Fruit fly (Drosophila melanogaster) whole organism, embryonic: ENCODE data around the gene Gyf.

Experiments
- Adf1 ChIP-seq: fragments of 200-800 bp; sonication (Bioruptor generic); IDR thresholded peaks from 2 replicates; pipeline ENCODE4 v1.3.6; 2022; ENCODE audit warnings: missing biosample characterization, missing genetic modification characterization
- Atf-2 ChIP-seq: fragments of 200-800 bp; sonication (Bioruptor generic); optimal IDR thresholded peaks from 2 replicates; lab custom pipeline; 2016; ENCODE audit warnings: missing biosample characterization, missing genetic modification characterization
- CG10654 ChIP-seq: fragments of 200-800 bp; sonication (Bioruptor generic); optimal IDR thresholded peaks from 2 replicates; lab custom pipeline; 2016; ENCODE audit warnings: missing biosample characterization, missing genetic modification characterization
- CG11696 ChIP-seq: fragments of 200-800 bp; sonication (Bioruptor generic); IDR thresholded peaks from 2 replicates; pipeline ENCODE4 v1.3.6; 2022; ENCODE audit warnings: missing biosample characterization, missing genetic modification characterization
- CG11723 ChIP-seq: fragments of 200-800 bp; sonication (Bioruptor generic); optimal IDR thresholded peaks from 2 replicates; lab custom pipeline; 2017; ENCODE audit warnings: missing biosample characterization, mild to moderate bottlenecking, missing genetic modification characterization
- CG1832 ChIP-seq: fragments of 200-800 bp; sonication (Bioruptor generic); optimal IDR thresholded peaks from 2 replicates; lab custom pipeline; 2017; ENCODE audit warnings: missing biosample characterization, mild to moderate bottlenecking, missing genetic modification characterization, inconsistent platforms
- CG2199 ChIP-seq: fragments of 200-800 bp; sonication (Bioruptor generic); IDR thresholded peaks from 3 replicates; pipeline ENCODE4 v1.3.6; 2022; ENCODE audit warnings: missing biosample characterization, missing genetic modification characterization
- CG4820 ChIP-seq: fragments of 200-800 bp; sonication (Bioruptor generic); optimal IDR thresholded peaks from 3 replicates; lab custom pipeline; 2016; ENCODE audit warnings: missing biosample characterization, missing genetic modification characterization
- CG5953 ChIP-seq: fragments of 200-800 bp; sonication (Bioruptor generic); IDR thresholded peaks from 2 replicates; pipeline ENCODE4 v1.3.6; 2022; ENCODE audit warnings: missing biosample characterization, missing genetic modification characterization
- CG8290 ChIP-seq, 3 experiments: fragments of 200-800 bp; sonication (Bioruptor generic); optimal IDR thresholded peaks; 2 replicates each; lab custom pipeline; 2016 to 2019; ENCODE audit warnings: missing biosample characterization in 3 of 3, missing genetic modification characterization in 3 of 3, mild to moderate bottlenecking in 2 of 3, moderate library complexity in 1 of 3
- CG8765 ChIP-seq: fragments of 200-800 bp; sonication (Bioruptor generic); IDR thresholded peaks from 2 replicates; pipeline ENCODE4 v1.3.6; 2022; ENCODE audit warnings: missing biosample characterization, missing genetic modification characterization
- CG9727 ChIP-seq: fragments of 200-800 bp; sonication (Bioruptor generic); optimal IDR thresholded peaks from 3 replicates; lab custom pipeline; 2017; ENCODE audit warnings: missing biosample characterization, mild to moderate bottlenecking, missing genetic modification characterization
- D ChIP-seq, 2 experiments: fragments of 200-800 bp in 1 of 2; fragments of >200 bp in 1 of 2; sonication (Bioruptor generic) in 1 of 2; optimal IDR thresholded peaks; 2 replicates in 1 of 2; 3 replicates in 1 of 2; lab custom pipeline; 2017; ENCODE audit warnings: mild to moderate bottlenecking in 1 of 2, missing biosample characterization in 1 of 2, missing genetic modification characterization in 1 of 2, missing genetic modification reagents in 1 of 2
- D19A ChIP-seq: fragments of 200-800 bp; optimal IDR thresholded peaks from 3 replicates; lab custom pipeline; 2019; ENCODE audit warnings: missing biosample characterization, mild to moderate bottlenecking, missing genetic modification characterization, moderate library complexity
- Deaf1 ChIP-seq: fragments of 200-800 bp; optimal IDR thresholded peaks from 3 replicates; lab custom pipeline; 2019; ENCODE audit warnings: missing biosample characterization, mild to moderate bottlenecking, missing genetic modification characterization, moderate library complexity
- Doc3 ChIP-seq: fragments of 200-800 bp; sonication (Bioruptor generic); IDR thresholded peaks from 3 replicates; pipeline ENCODE4 v1.3.6; 2022; ENCODE audit warnings: missing biosample characterization, missing genetic modification characterization; ENCODE audit not compliant: partially characterized antibody
- E2f1 ChIP-seq: fragments of 200-800 bp; sonication (Bioruptor generic); IDR thresholded peaks from 2 replicates; pipeline ENCODE4 v1.3.6; 2022; ENCODE audit warnings: missing biosample characterization, missing genetic modification characterization
- Elba2 ChIP-seq: fragments of 200-800 bp; sonication (Bioruptor generic); optimal IDR thresholded peaks from 3 replicates; lab custom pipeline; 2016; ENCODE audit warnings: missing biosample characterization, missing genetic modification characterization
- Ets97D ChIP-seq: fragments of 200-800 bp; sonication (Bioruptor generic); optimal IDR thresholded peaks from 3 replicates; lab custom pipeline; 2016; ENCODE audit warnings: missing biosample characterization, missing genetic modification characterization
- HmgZ ChIP-seq: fragments of 200-800 bp; sonication (Bioruptor generic); optimal IDR thresholded peaks from 2 replicates; lab custom pipeline; 2018; ENCODE audit warnings: missing biosample characterization, mild to moderate bottlenecking, missing genetic modification characterization
- Jarid2 ChIP-seq: fragments of 200-800 bp; sonication (Bioruptor generic); optimal IDR thresholded peaks from 3 replicates; lab custom pipeline; 2017; ENCODE audit warnings: mild to moderate bottlenecking, missing biosample characterization, missing genetic modification reagents, missing genetic modification characterization
- Nf-YB ChIP-seq: fragments of 200-800 bp; sonication (Bioruptor generic); optimal IDR thresholded peaks from 3 replicates; lab custom pipeline; 2019; ENCODE audit warnings: missing biosample characterization, mild to moderate bottlenecking, missing genetic modification characterization, moderate library complexity
- Nf-YC ChIP-seq: fragments of 200-800 bp; optimal IDR thresholded peaks from 3 replicates; lab custom pipeline; 2019; ENCODE audit warnings: missing biosample characterization, mild to moderate bottlenecking, missing genetic modification characterization, moderate library complexity
- Opbp ChIP-seq: fragments of 200-800 bp; sonication (Bioruptor generic); IDR thresholded peaks from 3 replicates; pipeline ENCODE4 v1.3.6; 2022; ENCODE audit warnings: missing biosample characterization, missing genetic modification characterization; ENCODE audit not compliant: partially characterized antibody
- Side ChIP-seq: fragments of 200-800 bp; sonication (Bioruptor generic); optimal IDR thresholded peaks from 2 replicates; lab custom pipeline; 2016; ENCODE audit warnings: missing biosample characterization, missing genetic modification characterization
- Ssrp ChIP-seq: fragments of 200-800 bp; sonication (Bioruptor generic); optimal IDR thresholded peaks from 2 replicates; lab custom pipeline; 2018; ENCODE audit warnings: missing biosample characterization, mild to moderate bottlenecking, missing genetic modification characterization, moderate library complexity
- ato ChIP-seq: fragments of 200-800 bp; sonication (Bioruptor generic); IDR thresholded peaks from 2 replicates; pipeline ENCODE4 v1.3.6; 2022; ENCODE audit warnings: missing biosample characterization, missing genetic modification characterization; ENCODE audit not compliant: partially characterized antibody
- bcd ChIP-seq: fragments of 200-800 bp; sonication (Bioruptor generic); optimal IDR thresholded peaks from 2 replicates; lab custom pipeline; 2017; ENCODE audit warnings: missing biosample characterization, mild to moderate bottlenecking, missing genetic modification characterization
- caup ChIP-seq: fragments of 200-800 bp; sonication (Bioruptor generic); optimal IDR thresholded peaks from 3 replicates; lab custom pipeline; 2017; ENCODE audit warnings: missing biosample characterization, mild to moderate bottlenecking, missing genetic modification characterization, moderate library complexity; ENCODE audit not compliant: severe bottlenecking
- crol ChIP-seq: fragments of 200-800 bp; sonication (Bioruptor generic); IDR thresholded peaks from 2 replicates; pipeline ENCODE4 v1.3.6; 2022; ENCODE audit warnings: missing biosample characterization, missing genetic modification characterization
- fd64A ChIP-seq: fragments of 200-800 bp; sonication (Bioruptor generic); optimal IDR thresholded peaks from 3 replicates; lab custom pipeline; 2018; ENCODE audit warnings: missing biosample characterization, mild to moderate bottlenecking, missing genetic modification characterization
- fu2 ChIP-seq: fragments of 200-800 bp; sonication (Bioruptor generic); optimal IDR thresholded peaks from 2 replicates; lab custom pipeline; 2016; ENCODE audit warnings: missing biosample characterization, missing genetic modification characterization
- gsb ChIP-seq: fragments of 200-800 bp; sonication (Bioruptor generic); IDR thresholded peaks from 2 replicates; pipeline ENCODE4 v1.3.6; 2022; ENCODE audit warnings: missing biosample characterization, missing genetic modification characterization
- hb ChIP-seq: fragments of 200-800 bp; sonication (Bioruptor generic); IDR thresholded peaks from 3 replicates; pipeline ENCODE4 v1.3.6; 2022; ENCODE audit warnings: missing biosample characterization, missing genetic modification characterization; ENCODE audit not compliant: partially characterized antibody
- hbn ChIP-seq: fragments of 200-800 bp; sonication (Bioruptor generic); IDR thresholded peaks from 2 replicates; pipeline ENCODE4 v1.3.6; 2022; ENCODE audit warnings: missing biosample characterization, missing genetic modification characterization; ENCODE audit not compliant: partially characterized antibody
- lov ChIP-seq, 2 experiments: fragments of 200-800 bp in 1 of 2; fragments of >200 bp in 1 of 2; sonication (Bioruptor generic) in 1 of 2; IDR thresholded peaks in 1 of 2; optimal IDR thresholded peaks in 1 of 2; 2 replicates in 1 of 2; 3 replicates in 1 of 2; pipeline versions ENCODE4 v1.3.6 to Lab custom; 2017 to 2022; ENCODE audit warnings: missing biosample characterization in 1 of 2, missing genetic modification characterization in 1 of 2
- repo ChIP-seq: fragments of 200-800 bp; sonication (Bioruptor generic); optimal IDR thresholded peaks from 2 replicates; lab custom pipeline; 2016; ENCODE audit warnings: missing biosample characterization, missing genetic modification characterization
- slbo ChIP-seq: fragments of 200-800 bp; sonication (Bioruptor generic); IDR thresholded peaks from 2 replicates; pipeline ENCODE4 v1.3.6; 2022; ENCODE audit warnings: missing biosample characterization, missing genetic modification characterization
- vfl ChIP-seq: fragments of 200-800 bp; sonication (Bioruptor generic); optimal IDR thresholded peaks from 2 replicates; lab custom pipeline; 2016; ENCODE audit warnings: missing biosample characterization, missing genetic modification characterization
- zfh1 ChIP-seq: fragments of 200-800 bp; sonication (Bioruptor generic); IDR thresholded peaks from 3 replicates; pipeline ENCODE4 v1.3.6; 2022; ENCODE audit warnings: missing biosample characterization, missing genetic modification characterization

Gene Gyf

DNA sequence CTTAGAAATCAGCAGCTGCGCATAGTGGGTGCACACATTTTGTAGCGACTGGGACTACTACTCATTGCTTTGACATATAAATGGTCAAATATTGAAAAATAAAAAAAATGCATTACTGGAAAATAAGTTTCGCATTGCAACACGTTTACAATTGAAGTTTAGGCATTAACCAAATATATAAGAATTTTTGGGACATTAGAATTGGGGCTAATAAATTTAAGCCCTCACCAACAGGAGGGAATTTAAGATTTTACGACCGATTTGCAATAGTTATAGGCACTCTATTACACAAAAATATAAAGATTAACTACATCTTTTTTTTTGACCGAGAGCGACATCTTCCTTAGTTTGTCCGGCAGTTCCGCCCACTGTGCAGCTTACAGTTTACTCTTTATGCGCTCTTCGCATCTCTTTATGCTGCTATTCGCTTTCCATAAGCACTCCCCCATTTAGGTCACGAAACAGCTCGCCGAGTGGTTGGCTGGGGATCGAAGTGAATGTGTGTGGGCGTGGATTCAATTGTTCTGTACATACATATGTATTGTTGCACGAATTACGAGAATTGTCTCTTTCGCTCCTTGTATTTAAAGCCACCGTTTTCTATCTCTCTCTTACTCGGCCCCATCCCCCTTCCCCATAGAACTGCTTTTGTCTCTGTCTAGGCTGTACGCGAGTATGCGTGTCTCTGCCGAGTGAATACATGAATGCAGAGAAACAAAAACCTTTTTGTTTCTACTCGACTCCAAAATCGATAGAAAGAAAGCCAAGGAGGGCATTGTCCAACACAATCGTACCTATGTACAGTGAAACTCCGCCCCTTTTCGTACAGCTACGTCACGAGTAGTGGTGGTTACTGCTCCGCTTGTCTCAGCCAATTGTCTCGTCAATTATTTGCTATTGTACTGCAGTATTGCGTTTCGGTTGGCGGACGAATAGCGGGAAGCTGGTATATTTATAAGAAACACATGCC is 59.1 kb downstream of the Gyf start (continued):
- TF ChIP-seq Side (GFP tag; lab: Kevin White, UChicago) (peak; percentile 65), fd64A (GFP tag; lab: Kevin White, UChicago) (peak; percentile 23), bcd (GFP tag; lab: Kevin White, UChicago) (peak; percentile 84), CG8290 (GFP tag; optimal IDR thresholded peaks at IDR 0.05; lab: Kevin White, UChicago) (no peak), CG8290 (tag; optimal IDR thresholded peaks at IDR 0.05; lab: Kevin White, UChicago) (peak in 1 of 2 experiments; percentile 41), lov (optimal IDR thresholded peaks at IDR 0.05; lab: Kevin White, UChicago) (no peak), lov (GFP tag; IDR thresholded peaks at IDR 0.05; lab: Robert Waterston, UW) (no peak), fu2 (GFP tag; lab: Kevin White, UChicago) (peak; percentile 73), HmgZ (peak; percentile 38), CG8765 (no peak), Atf-2 (GFP tag; lab: Kevin White, UChicago) (peak; percentile 88), CG9727 (GFP tag; lab: Kevin White, UChicago) (peak; percentile 91), CG11723 (GFP tag; lab: Kevin White, UChicago) (peak; percentile 80), Ssrp (no peak), Ets97D (GFP tag; lab: Kevin White, UChicago) (peak; percentile 59), crol (no peak), ato (no peak), CG10654 (GFP tag; lab: Kevin White, UChicago) (peak; percentile 67), CG5953 (GFP tag; lab: Robert Waterston, UW) (no peak)

dm6 chr4:806960-807359 is 59.9 kb downstream of the Gyf start:
- TF ChIP-seq Opbp (0 out of 3 replicates have a peak, but pooled peaks have one; percentile 30), slbo (GFP tag; lab: Robert Waterston, UW) (no peak), hb (GFP tag; lab: Robert Waterston, UW) (peak; percentile 11; the same call in 1 of the 3 replicates), vfl (GFP tag; lab: Kevin White, UChicago) (no peak), caup (no peak), hbn (GFP tag; lab: Robert Waterston, UW) (peak; percentile 19; the same call in 1 of the 2 replicates), Deaf1 (tag; lab: Kevin White, UChicago) (peak; percentile 50), CG8290 (GFP tag; optimal IDR thresholded peaks at IDR 0.05; lab: Kevin White, UChicago) (no peak), CG8290 (tag; optimal IDR thresholded peaks at IDR 0.05; lab: Kevin White, UChicago) (peak in 1 of 2 experiments; percentile 57), zfh1 (no peak), Nf-YC (tag; lab: Kevin White, UChicago) (peak; percentile 93), Jarid2 (GFP tag; lab: Kevin White, UChicago) (peak; percentile 84), CG1832 (peak; percentile 24), E2f1 (GFP tag; lab: Robert Waterston, UW) (no peak), Nf-YB (peak; percentile 94), D (optimal IDR thresholded peaks at IDR 0.05; lab: Kevin White, UChicago) (peak; percentile 77), D (GFP tag; optimal IDR thresholded peaks at IDR 0.05; lab: Kevin White, UChicago) (no peak), Doc3 (GFP tag; lab: Robert Waterston, UW) (0 out of 3 replicates have a peak, but pooled peaks have one; percentile 32), gsb (GFP tag; lab: Robert Waterston, UW) (no peak), D19A (tag; lab: Kevin White, UChicago) (no peak), Adf1 (0 out of 2 replicates have a peak, but pooled peaks have one; percentile 30), repo (GFP tag; lab: Kevin White, UChicago) (no peak), CG2199 (GFP tag; lab: Robert Waterston, UW) (peak; percentile 95), CG11696 (GFP tag; lab: Robert Waterston, UW) (no peak), Elba2 (GFP tag; lab: Kevin White, UChicago) (peak; percentile 78), CG4820 (no peak)
